Worm (Caenorhabditis elegans) whole organism, mixed stage, embryonic: ENCODE data around the gene mup-2.

Experiments used
- M03D4.4 ChIP-seq: sonication (generic microtip); optimal IDR thresholded peaks from 2 replicates; lab custom pipeline; 2017; ENCODE audit warnings: mild to moderate bottlenecking, missing genetic modification characterization, missing compliant biosample characterization
- bed-3 ChIP-seq: fragments of 200-800 bp; sonication (Bioruptor generic); optimal IDR thresholded peaks from 3 replicates; lab custom pipeline; 2018; ENCODE audit warnings: mild to moderate bottlenecking, missing genetic modification characterization, moderate library complexity, missing compliant biosample characterization
- blmp-1 ChIP-seq: fragments of 150-350 bp; optimal IDR thresholded peaks from 2 replicates; lab custom pipeline; 2014; ENCODE audit warnings: missing biosample characterization, missing genetic modification characterization
- ceh-39 ChIP-seq: fragments of 150-350 bp; optimal IDR thresholded peaks from 2 replicates; lab custom pipeline; 2014; ENCODE audit warnings: missing biosample characterization, missing genetic modification characterization
- ceh-43 ChIP-seq: fragments of 200-800 bp; sonication (Bioruptor generic); optimal IDR thresholded peaks from 2 replicates; lab custom pipeline; 2018; ENCODE audit warnings: mild to moderate bottlenecking, missing genetic modification characterization, moderate library complexity, missing compliant biosample characterization
- ceh-83 ChIP-seq: fragments of 200-800 bp; sonication (Bioruptor generic); optimal IDR thresholded peaks from 2 replicates; lab custom pipeline; 2018; ENCODE audit warnings: mild to moderate bottlenecking, missing genetic modification characterization, missing compliant biosample characterization
- ces-1 ChIP-seq: fragments of 150-350 bp; optimal IDR thresholded peaks from 2 replicates; lab custom pipeline; 2014; ENCODE audit warnings: missing biosample characterization, missing genetic modification reagents, missing genetic modification characterization
- cnd-1 ChIP-seq: fragments of 200-800 bp; sonication (Bioruptor generic); optimal IDR thresholded peaks from 2 replicates; lab custom pipeline; 2018; ENCODE audit warnings: mild to moderate bottlenecking, missing genetic modification characterization, missing compliant biosample characterization
- drap-1 ChIP-seq: fragments of 200-800 bp; sonication (Bioruptor generic); optimal IDR thresholded peaks from 3 replicates; lab custom pipeline; 2018; ENCODE audit warnings: mild to moderate bottlenecking, missing genetic modification characterization, missing compliant biosample characterization
- elt-1 ChIP-seq: sonication (generic microtip); optimal IDR thresholded peaks from 2 replicates; lab custom pipeline; 2017; ENCODE audit warnings: missing genetic modification characterization, mild to moderate bottlenecking, missing compliant biosample characterization, antibody characterized with exemption, moderate library complexity, borderline replicate concordance; ENCODE audit not compliant: insufficient read depth
- elt-3 ChIP-seq: fragments of 150-350 bp; optimal IDR thresholded peaks from 2 replicates; lab custom pipeline; 2014; ENCODE audit warnings: missing biosample characterization, missing genetic modification characterization
- flh-1 ChIP-seq: fragments of 200-800 bp; sonication (Bioruptor generic); optimal IDR thresholded peaks from 2 replicates; lab custom pipeline; 2018; ENCODE audit warnings: mild to moderate bottlenecking, missing genetic modification characterization, moderate library complexity, missing compliant biosample characterization
- ham-2 ChIP-seq: fragments of 200-800 bp; sonication (Bioruptor generic); optimal IDR thresholded peaks from 2 replicates; lab custom pipeline; 2018; ENCODE audit warnings: mild to moderate bottlenecking, missing genetic modification characterization, missing compliant biosample characterization
- hlh-1 ChIP-seq: fragments of 150-350 bp; optimal IDR thresholded peaks from 2 replicates; lab custom pipeline; 2014; ENCODE audit warnings: missing biosample characterization, missing genetic modification reagents, missing genetic modification characterization
- lin-13 ChIP-seq: fragments of 150-350 bp; optimal IDR thresholded peaks from 2 replicates; lab custom pipeline; 2014; ENCODE audit warnings: missing biosample characterization, missing genetic modification characterization
- lsy-2 ChIP-seq: fragments of 150-350 bp; optimal IDR thresholded peaks from 2 replicates; lab custom pipeline; 2014; ENCODE audit warnings: missing biosample characterization, missing genetic modification characterization
- mab-5 ChIP-seq: fragments of 150-350 bp; optimal IDR thresholded peaks from 2 replicates; lab custom pipeline; 2014; ENCODE audit warnings: missing biosample characterization, missing genetic modification characterization
- mep-1 ChIP-seq: fragments of 150-350 bp; optimal IDR thresholded peaks from 2 replicates; lab custom pipeline; 2017; ENCODE audit warnings: missing biosample characterization, missing genetic modification reagents, missing genetic modification characterization, inconsistent platforms
- mls-2 ChIP-seq: sonication (generic microtip); optimal IDR thresholded peaks from 2 replicates; lab custom pipeline; 2016; ENCODE audit warnings: mild to moderate bottlenecking, missing genetic modification characterization, moderate library complexity, missing compliant biosample characterization
- nhr-12 ChIP-seq: fragments of 150-350 bp; optimal IDR thresholded peaks from 2 replicates; lab custom pipeline; 2014; ENCODE audit warnings: missing biosample characterization, missing genetic modification characterization
- nhr-2 ChIP-seq: fragments of 150-350 bp; optimal IDR thresholded peaks from 2 replicates; lab custom pipeline; 2014; ENCODE audit warnings: missing biosample characterization, missing genetic modification characterization
- nhr-237 ChIP-seq: fragments of 150-350 bp; optimal IDR thresholded peaks from 2 replicates; lab custom pipeline; 2014; ENCODE audit warnings: missing biosample characterization, missing genetic modification characterization
- nhr-28 ChIP-seq: fragments of 150-350 bp; optimal IDR thresholded peaks from 2 replicates; lab custom pipeline; 2014; ENCODE audit warnings: missing biosample characterization, missing genetic modification characterization
- nhr-76 ChIP-seq: sonication (generic microtip); optimal IDR thresholded peaks from 2 replicates; lab custom pipeline; 2017; ENCODE audit warnings: missing biosample characterization, missing genetic modification characterization
- pha-4 ChIP-seq: fragments of 150-350 bp; optimal IDR thresholded peaks from 2 replicates; lab custom pipeline; 2018; ENCODE audit warnings: missing biosample characterization, missing genetic modification reagents, missing genetic modification characterization
- sem-2 ChIP-seq: fragments of 200-800 bp; sonication (Bioruptor generic); optimal IDR thresholded peaks from 2 replicates; lab custom pipeline; 2018; ENCODE audit warnings: mild to moderate bottlenecking, missing genetic modification characterization, missing compliant biosample characterization
- snpc-4 ChIP-seq: fragments of 150-350 bp; optimal IDR thresholded peaks from 2 replicates; lab custom pipeline; 2014; ENCODE audit warnings: missing biosample characterization, missing genetic modification characterization
- sptf-1 ChIP-seq: sonication (generic microtip); optimal IDR thresholded peaks from 2 replicates; lab custom pipeline; 2017; ENCODE audit warnings: mild to moderate bottlenecking, missing genetic modification characterization, moderate library complexity, missing compliant biosample characterization
- tbx-8 ChIP-seq: fragments of 200-800 bp; sonication (Bioruptor generic); optimal IDR thresholded peaks from 2 replicates; lab custom pipeline; 2018; ENCODE audit warnings: mild to moderate bottlenecking, missing genetic modification characterization, moderate library complexity, missing compliant biosample characterization
- unc-120 ChIP-seq: sonication (generic microtip); optimal IDR thresholded peaks from 2 replicates; lab custom pipeline; 2017; ENCODE audit warnings: missing genetic modification characterization, missing compliant biosample characterization; ENCODE audit not compliant: poor library complexity, severe bottlenecking
- unc-39 ChIP-seq: fragments of 150-350 bp; optimal IDR thresholded peaks from 2 replicates; lab custom pipeline; 2014; ENCODE audit warnings: missing biosample characterization, missing genetic modification characterization
- zip-8 ChIP-seq: fragments of 150-350 bp; optimal IDR thresholded peaks from 2 replicates; lab custom pipeline; 2014; ENCODE audit warnings: missing biosample characterization, missing genetic modification characterization
- ztf-11 ChIP-seq: fragments of 150-350 bp; optimal IDR thresholded peaks from 2 replicates; lab custom pipeline; 2014; ENCODE audit warnings: missing biosample characterization, missing genetic modification characterization

The mup-2 gene

ce11 chrX:6388639-6389038 is 21.4 kb downstream of the mup-2 start:
- TF ChIP-seq ceh-83 (no peak), unc-39 (tag; lab: Kevin White, UChicago) (no peak), ceh-39 (no peak), hlh-1 (tag; lab: Kevin White, UChicago) (peak; percentile 99), lin-13 (tag; lab: Kevin White, UChicago) (no peak), bed-3 (GFP tag; lab: Kevin White, UChicago) (no peak)

- no peak for TF ChIP-seq pha-4 (tag; lab: Kevin White, UChicago)
- no peak for TF ChIP-seq hlh-1 (tag; lab: Kevin White, UChicago)
- TF ChIP-seq ham-2, result no peak
- TF ChIP-seq bed-3 (GFP tag; lab: Kevin White, UChicago), result no peak
- no peak for TF ChIP-seq nhr-12
- no peak for TF ChIP-seq lsy-2 (tag; lab: Kevin White, UChicago)
- no peak for TF ChIP-seq mep-1 (tag; lab: Kevin White, UChicago)
- TF ChIP-seq nhr-2 (tag; lab: Kevin White, UChicago), result no peak
- TF ChIP-seq flh-1, result no peak
- no peak for TF ChIP-seq sem-2
- TF ChIP-seq snpc-4, result no peak
- TF ChIP-seq elt-3 (tag; lab: Kevin White, UChicago), result no peak
- no peak for TF ChIP-seq unc-39 (tag; lab: Kevin White, UChicago)
- no peak for TF ChIP-seq tbx-8 (GFP tag; lab: Kevin White, UChicago)
- TF ChIP-seq blmp-1, result no peak
- no peak for TF ChIP-seq nhr-76 (tag; lab: Kevin White, UChicago)
- no peak for TF ChIP-seq zip-8 (tag; lab: Kevin White, UChicago)
- no peak for TF ChIP-seq elt-1
Measured at ce11 chrX:6385185-6385584, 24.8 kb downstream of the mup-2 start, which contains the start of gene igdb-3. Gene igdb-3, plus strand, starts transcription at chrX:6385485.

- TF ChIP-seq elt-1 (peak; percentile 90), nhr-2 (tag; lab: Kevin White, UChicago) (no peak)
Measured at ce11 chrX:6384537-6384936, 25.5 kb downstream of the mup-2 start.

ce11 chrX:6382930-6383329 is 27.1 kb downstream of the mup-2 start:
- TF ChIP-seq blmp-1 (no peak), nhr-12 (no peak), ceh-43 (GFP tag; lab: Kevin White, UChicago) (no peak), ceh-83 (no peak), lin-13 (tag; lab: Kevin White, UChicago) (no peak), nhr-2 (tag; lab: Kevin White, UChicago) (no peak), elt-1 (peak; percentile 24), mls-2 (tag; lab: Kevin White, UChicago) (no peak), ces-1 (no peak), M03D4.4 (tag; lab: Kevin White, UChicago) (no peak), hlh-1 (tag; lab: Kevin White, UChicago) (no peak), ham-2 (peak; percentile 19), mab-5 (tag; lab: Kevin White, UChicago) (no peak), nhr-76 (tag; lab: Kevin White, UChicago) (no peak), ceh-39 (no peak)

ce11 chrX:6378363-6378762 is 31.7 kb downstream of the mup-2 start:
- peak; percentile 71 for TF ChIP-seq lin-13 (tag; lab: Kevin White, UChicago)
- peak; percentile 11 for TF ChIP-seq lsy-2 (tag; lab: Kevin White, UChicago)
- TF ChIP-seq nhr-76 (tag; lab: Kevin White, UChicago), result no peak
- no peak for TF ChIP-seq blmp-1
- TF ChIP-seq drap-1 (GFP tag; lab: Kevin White, UChicago), result peak; percentile 65
- peak; percentile 44 for TF ChIP-seq nhr-237 (tag; lab: Kevin White, UChicago)
- peak; percentile 47 for TF ChIP-seq ham-2
- peak; percentile 15 for TF ChIP-seq cnd-1
- peak; percentile 36 for TF ChIP-seq unc-120
- no peak for TF ChIP-seq nhr-12
- peak; percentile 20 for TF ChIP-seq ztf-11 (tag; lab: Kevin White, UChicago)
- TF ChIP-seq tbx-8 (GFP tag; lab: Kevin White, UChicago), result no peak
- TF ChIP-seq nhr-28, result no peak
- peak; percentile 54 for TF ChIP-seq sptf-1 (tag; lab: Kevin White, UChicago)
- peak; percentile 44 for TF ChIP-seq ces-1
- TF ChIP-seq mls-2 (tag; lab: Kevin White, UChicago), result peak; percentile 56
- peak; percentile 62 for TF ChIP-seq mep-1 (tag; lab: Kevin White, UChicago)
- peak; percentile 56 for TF ChIP-seq hlh-1 (tag; lab: Kevin White, UChicago)
- peak; percentile 91 for TF ChIP-seq pha-4 (tag; lab: Kevin White, UChicago)
